Fruit fly (Drosophila melanogaster): ENCODE results near the gene Sr-CIV.

Sr-CIV gene

DNA sequence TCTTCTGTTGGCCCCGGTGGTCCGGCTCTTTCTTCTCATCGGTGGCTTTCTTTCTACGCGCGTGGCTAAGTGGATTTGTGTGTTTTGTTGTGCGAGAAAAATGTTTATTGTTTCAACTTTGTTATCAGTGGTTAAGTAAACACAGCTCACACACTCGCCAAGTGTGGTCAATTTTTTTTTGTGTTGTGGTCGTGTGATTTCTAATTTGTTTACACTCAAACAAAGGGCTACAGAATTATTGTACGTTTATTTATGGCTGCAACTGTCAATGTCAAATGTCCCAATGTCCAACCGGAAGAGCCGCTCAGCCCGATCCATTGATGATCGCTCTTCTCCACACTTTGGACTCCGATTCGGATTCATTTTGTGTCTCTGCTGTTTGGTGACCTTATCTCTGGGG, 46.7 kb upstream of the Sr-CIV start (continued):
- TF ChIP-seq CG42726 (GFP tag; IDR thresholded peaks at IDR 0.05; ENCODE audit: partially characterized antibody) (no peak), sisA (GFP tag; IDR thresholded peaks at IDR 0.05) (no peak), CG10147 (GFP tag; optimal IDR thresholded peaks at IDR 0.05) (no peak), Eip74EF (GFP tag; optimal IDR thresholded peaks at IDR 0.05) (peak in 1 of 2 experiments; percentile 6), crol (GFP tag; IDR thresholded peaks at IDR 0.05) (no peak), ttk (GFP tag; IDR thresholded peaks at IDR 0.05) (no peak), nerfin-2 (GFP tag; IDR thresholded peaks at IDR 0.05; ENCODE audit: partially characterized antibody) (no peak), CG16779 (GFP tag; IDR thresholded peaks at IDR 0.05) (no peak), fd3F (GFP tag; optimal IDR thresholded peaks at IDR 0.05) (no peak), jigr1 (GFP tag; IDR thresholded peaks at IDR 0.05) (no peak), esg (GFP tag; conservative IDR thresholded peaks at IDR 0.05) (no peak), CG11695 (GFP tag; IDR thresholded peaks at IDR 0.05) (no peak), Jarid2 (GFP tag; optimal IDR thresholded peaks at IDR 0.05) (peak; percentile 8), CG10959 (GFP tag; IDR thresholded peaks at IDR 0.05) (no peak), HmgZ (tag; optimal IDR thresholded peaks at IDR 0.05) (no peak), CG10274 (GFP tag; optimal IDR thresholded peaks at IDR 0.05) (no peak), slbo (GFP tag; IDR thresholded peaks at IDR 0.05) (no peak), CG2116 (GFP tag; optimal IDR thresholded peaks at IDR 0.05) (peak; percentile 1), CkIIα-i1 (GFP tag; IDR thresholded peaks at IDR 0.05) (no peak), tll (GFP tag; optimal IDR thresholded peaks at IDR 0.05) (peak in 1 of 2 experiments; percentile 49), CG3995 (GFP tag; optimal IDR thresholded peaks at IDR 0.05) (no peak), CG12942 (GFP tag; optimal IDR thresholded peaks at IDR 0.05) (no peak), CG10209 (GFP tag; optimal IDR thresholded peaks at IDR 0.05) (no peak), trem (tag; optimal IDR thresholded peaks at IDR 0.05) (no peak), wor (GFP tag; IDR thresholded peaks at IDR 0.05) (no peak), CG14710 (tag; optimal IDR thresholded peaks at IDR 0.05) (peak; percentile 6), ab (GFP tag; optimal IDR thresholded peaks at IDR 0.05) (no peak), lola (GFP tag; optimal IDR thresholded peaks at IDR 0.05) (peak in 1 of 3 experiments; percentile 22), Aef1 (GFP tag; IDR thresholded peaks at IDR 0.05) (no peak), grau (tag; optimal IDR thresholded peaks at IDR 0.05) (no peak), NC2β (GFP tag; optimal IDR thresholded peaks at IDR 0.05) (no peak), Dp (GFP tag; optimal IDR thresholded peaks at IDR 0.05) (no peak), gsb (GFP tag; IDR thresholded peaks at IDR 0.05) (no peak), CG5245 (GFP tag; optimal IDR thresholded peaks at IDR 0.05) (no peak), CG4730 (GFP tag; IDR thresholded peaks at IDR 0.05) (no peak), Bdp1 (GFP tag; optimal IDR thresholded peaks at IDR 0.05) (no peak), Dek (tag; optimal IDR thresholded peaks at IDR 0.05) (no peak), MTF-1 (GFP tag; optimal IDR thresholded peaks at IDR 0.05; ENCODE audit: borderline replicate concordance) (peak; percentile 7), repo (GFP tag; optimal IDR thresholded peaks at IDR 0.05) (no peak), pb (GFP tag; optimal IDR thresholded peaks at IDR 0.05) (no peak), tna (GFP tag; IDR thresholded peaks at IDR 0.05; ENCODE audit: partially characterized antibody) (no peak), HLH4C (GFP tag; IDR thresholded peaks at IDR 0.05; ENCODE audit: partially characterized antibody) (no peak), NFAT (GFP tag; IDR thresholded peaks at IDR 0.05) (no peak), Chrac-16 (GFP tag; optimal IDR thresholded peaks at IDR 0.05) (no peak), CG2120 (GFP tag; optimal IDR thresholded peaks at IDR 0.05) (no peak), Oaz (GFP tag; IDR thresholded peaks at IDR 0.05) (no peak), dmrt11E (tag; optimal IDR thresholded peaks at IDR 0.05) (peak; percentile 47), kay (GFP tag; optimal IDR thresholded peaks at IDR 0.05) (no peak), CG10543 (GFP tag; optimal IDR thresholded peaks at IDR 0.05) (no peak), CG7839 (tag; optimal IDR thresholded peaks at IDR 0.05) (no peak), Hr78 (GFP tag; optimal IDR thresholded peaks at IDR 0.05) (no peak)

Data from whole organism, embryonic.